Fruit fly (Drosophila melanogaster) Kc167 (cell line): ENCODE data around the gene MSAmiP.

Experiments
- Sin3A ChIP-seq: fragments of >200 bp; optimal IDR thresholded peaks from 2 replicates; lab custom pipeline; 2018; ENCODE audit warnings: missing external identifiers
- h ChIP-seq: fragments of >200 bp; optimal IDR thresholded peaks from 3 replicates; lab custom pipeline; 2018; ENCODE audit warnings: missing external identifiers
- insv ChIP-seq: fragments of >200 bp; optimal IDR thresholded peaks from 3 replicates; lab custom pipeline; 2018; ENCODE audit warnings: missing external identifiers
- psq ChIP-seq: fragments of >200 bp; optimal IDR thresholded peaks from 2 replicates; lab custom pipeline; 2017; ENCODE audit warnings: missing external identifiers

dm6 chr3R:16849839-16850238, 46.3 kb downstream of the MSAmiP start:
- TF ChIP-seq Sin3A (lab: Kevin White, UChicago): no peak
- TF ChIP-seq psq: no peak
- TF ChIP-seq insv: no peak
- TF ChIP-seq h (lab: Kevin White, UChicago): no peak
